Worm (Caenorhabditis elegans): Measurements from ENCODE around the gene ric-7.
"Not testable (repeated sequence)": the region's sequence is repeated elsewhere in the genome, so short reads cannot be mapped to it uniquely, and the experiment has no call there.

ric-7 gene

ce11 chrV:14005812-14006211 is at the start of gene ric-7:
Gene ric-7, minus strand, starts transcription at chrV:14005912.
- TF ChIP-seq ceh-19 (GFP tag; optimal IDR thresholded peaks at IDR 0.05) (no peak), hlh-6 (tag; optimal IDR thresholded peaks at IDR 0.05) (no peak), unc-3 (GFP tag; conservative IDR thresholded peaks at IDR 0.05) (no peak), unc-3 (tag; optimal IDR thresholded peaks at IDR 0.05) (no peak), K02D7.2 (tag; optimal IDR thresholded peaks at IDR 0.05) (no peak), K09A11.1 (tag; optimal IDR thresholded peaks at IDR 0.05; ENCODE audit: insufficient read depth) (no peak)

DNA sequence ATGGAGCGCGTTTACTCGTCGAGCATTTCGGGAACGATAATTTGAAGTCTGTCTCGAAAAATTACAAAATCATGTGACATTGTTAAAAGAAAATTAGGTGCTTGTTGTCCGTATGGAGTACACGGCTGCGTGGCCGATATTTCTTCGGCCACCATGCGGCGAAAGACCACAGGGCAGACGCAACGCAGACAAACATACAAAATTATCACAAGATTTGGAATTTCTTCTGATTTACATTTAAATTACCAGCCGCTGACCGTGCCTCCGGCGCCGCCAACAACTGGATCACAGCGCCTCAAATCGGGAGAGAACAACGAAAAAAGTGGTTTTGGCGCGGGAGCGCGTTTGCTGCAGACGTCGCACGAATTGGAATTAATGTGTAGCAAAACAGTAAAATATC is 49.4 kb upstream of the ric-7 start:
- TF ChIP-seq nfya-1 (tag; optimal IDR thresholded peaks at IDR 0.05) (peak; percentile 37), fkh-6 (tag; optimal IDR thresholded peaks at IDR 0.05) (peak; percentile 50), dve-1 (tag; optimal IDR thresholded peaks at IDR 0.05) (peak; percentile 9), unc-42 (tag; optimal IDR thresholded peaks at IDR 0.05) (peak; percentile 66), fax-1 (tag; optimal IDR thresholded peaks at IDR 0.05) (peak; percentile 54), ref-2 (tag; optimal IDR thresholded peaks at IDR 0.05) (peak; percentile 91), ztf-16 (tag; optimal IDR thresholded peaks at IDR 0.05) (peak; percentile 16), hlh-6 (tag; optimal IDR thresholded peaks at IDR 0.05) (peak; percentile 62), mec-3 (tag; optimal IDR thresholded peaks at IDR 0.05; ENCODE audit: borderline replicate concordance) (peak; percentile 83), hlh-30 (tag; optimal IDR thresholded peaks at IDR 0.05; ENCODE audit: insufficient read depth) (peak; percentile 90), F13H6.1 (tag; optimal IDR thresholded peaks at IDR 0.05) (peak; percentile 53), ceh-14 (tag; optimal IDR thresholded peaks at IDR 0.05) (peak; percentile 65), pqm-1 (tag; optimal IDR thresholded peaks at IDR 0.05) (peak; percentile 44), C08G9.2 (tag; optimal IDR thresholded peaks at IDR 0.05) (peak; percentile 99), tbx-7 (tag; optimal IDR thresholded peaks at IDR 0.05) (peak; percentile 91), dmd-4 (tag; optimal IDR thresholded peaks at IDR 0.05; ENCODE audit: borderline replicate concordance) (peak; percentile 43), ceh-31 (tag; optimal IDR thresholded peaks at IDR 0.05) (peak; percentile 92), ceh-34 (tag; optimal IDR thresholded peaks at IDR 0.05) (peak; percentile 3), lim-6 (tag; optimal IDR thresholded peaks at IDR 0.05) (peak; percentile 35), elt-2 (tag; optimal IDR thresholded peaks at IDR 0.05) (peak; percentile 58), ets-4 (tag; optimal IDR thresholded peaks at IDR 0.05) (peak; percentile 97), ceh-2 (tag; optimal IDR thresholded peaks at IDR 0.05) (peak; percentile 92), ceh-18 (tag; optimal IDR thresholded peaks at IDR 0.05) (peak; percentile 76), sdc-2 (tag; optimal IDR thresholded peaks at IDR 0.05) (peak; percentile 66), rnt-1 (tag; optimal IDR thresholded peaks at IDR 0.05) (peak; percentile 84), hlh-8 (tag; optimal IDR thresholded peaks at IDR 0.05) (peak; percentile 85), unc-3 (GFP tag; conservative IDR thresholded peaks at IDR 0.05) (0 out of 2 replicates have a peak, but pooled peaks have one; percentile 40), unc-55 (GFP tag; optimal IDR thresholded peaks at IDR 0.05) (peak; percentile 39), zip-5 (tag; optimal IDR thresholded peaks at IDR 0.05) (peak; percentile 75), tbx-2 (tag; optimal IDR thresholded peaks at IDR 0.05) (peak; percentile 91)
- TF ChIP-seq unc-3 (tag; optimal IDR thresholded peaks at IDR 0.05): not testable (repeated sequence)

DNA sequence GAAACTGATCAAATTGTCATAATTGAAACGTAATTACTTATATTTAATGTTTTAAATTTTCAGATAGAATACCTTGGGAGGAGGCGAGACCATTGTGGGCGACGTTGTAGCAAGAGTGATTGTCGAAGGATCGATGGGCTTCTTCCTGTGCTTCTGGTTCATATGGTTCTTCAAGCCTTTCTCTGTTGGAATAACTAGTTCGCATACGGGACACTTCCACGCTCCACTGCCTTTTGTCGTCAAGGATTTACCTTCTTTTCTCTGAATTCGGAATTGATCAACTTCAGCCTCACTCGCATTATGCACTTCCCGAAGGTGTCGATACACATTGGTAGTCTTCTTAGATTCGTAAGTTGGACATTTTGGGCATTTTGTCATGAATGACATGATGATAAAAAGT is 43.6 kb upstream of the ric-7 start, which contains the start of gene F58D12.1:
TSS of gene F58D12.1 (plus strand) at position 301 of the 400 bp plus-strand sequence.
- not testable (repeated sequence) for TF ChIP-seq ceh-6 (GFP tag; optimal IDR thresholded peaks at IDR 0.05); ceh-34 (tag; optimal IDR thresholded peaks at IDR 0.05); hlh-8 (tag; optimal IDR thresholded peaks at IDR 0.05)

DNA sequence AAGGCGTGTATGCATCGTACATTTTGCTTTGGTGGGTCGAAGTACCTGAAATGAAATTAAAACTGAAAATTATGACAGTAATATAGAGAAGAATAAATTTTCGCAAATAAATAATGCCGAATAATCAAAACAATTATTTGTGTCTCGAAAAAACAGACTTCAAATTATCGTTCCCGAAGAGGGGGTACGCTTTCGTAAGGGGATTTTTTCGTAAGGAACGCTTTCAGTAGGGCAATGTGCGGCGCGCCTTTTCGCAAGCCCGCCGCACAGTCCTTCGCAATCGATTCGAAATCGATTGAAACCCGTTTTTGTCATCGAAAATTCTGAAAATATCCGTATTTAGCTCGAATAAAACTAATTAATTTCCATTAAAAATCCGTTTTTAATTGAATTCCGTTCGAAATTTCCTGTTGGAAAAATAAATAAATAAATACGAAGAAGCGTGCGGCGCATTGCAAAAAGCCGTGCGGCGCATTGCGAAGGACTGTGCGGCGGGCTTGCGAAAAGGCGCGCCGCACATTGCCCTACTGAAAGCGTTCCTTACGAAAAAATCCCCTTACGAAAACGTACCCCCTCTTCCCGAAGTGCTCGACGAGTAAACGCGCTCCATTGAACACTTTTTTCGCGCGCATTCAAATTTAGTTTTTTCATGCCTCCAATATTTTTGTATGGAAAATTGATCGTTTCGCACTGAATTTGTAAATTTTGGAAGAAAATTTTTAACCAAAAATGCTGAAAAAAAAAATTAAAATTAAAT is 32.8 kb upstream of the ric-7 start, which contains the start of gene vps-39:
TSS of gene vps-39 (minus strand) at position 51 of the 757 bp plus-strand sequence.
- peak; percentile 11 for TF ChIP-seq hlh-13 (GFP tag; optimal IDR thresholded peaks at IDR 0.05)
- peak; percentile 27 for TF ChIP-seq ceh-34 (tag; optimal IDR thresholded peaks at IDR 0.05)
- TF ChIP-seq zip-5 (tag; optimal IDR thresholded peaks at IDR 0.05): peak; percentile 26
- peak; percentile 15 for TF ChIP-seq K09A11.1 (tag; optimal IDR thresholded peaks at IDR 0.05; ENCODE audit: insufficient read depth)
- peak; percentile 3 for TF ChIP-seq F13H6.1 (tag; optimal IDR thresholded peaks at IDR 0.05)
- peak; percentile 62 for TF ChIP-seq sox-2 (GFP tag; IDR thresholded peaks at IDR 0.05)
- TF ChIP-seq nfya-1 (tag; optimal IDR thresholded peaks at IDR 0.05): peak; percentile 31
- TF ChIP-seq ceh-31 (tag; optimal IDR thresholded peaks at IDR 0.05): peak; percentile 75
- TF ChIP-seq tbx-2 (tag; optimal IDR thresholded peaks at IDR 0.05): peak; percentile 50
- TF ChIP-seq ceh-45 (GFP tag; IDR thresholded peaks at IDR 0.05): peak; percentile 61; the same call in 1 of the 2 replicates
- peak; percentile 60 for TF ChIP-seq ceh-14 (tag; optimal IDR thresholded peaks at IDR 0.05)
- TF ChIP-seq madf-2 (tag; optimal IDR thresholded peaks at IDR 0.05): peak; percentile 13
- TF ChIP-seq ref-2 (tag; optimal IDR thresholded peaks at IDR 0.05): peak; percentile 52
- TF ChIP-seq C08G9.2 (tag; optimal IDR thresholded peaks at IDR 0.05): peak; percentile 20
- TF ChIP-seq unc-3 (GFP tag; conservative IDR thresholded peaks at IDR 0.05): 0 out of 2 replicates have a peak, but pooled peaks have one; percentile 22
- TF ChIP-seq unc-3 (tag; optimal IDR thresholded peaks at IDR 0.05): not testable (repeated sequence)
- peak; percentile 32 for TF ChIP-seq elt-2 (tag; optimal IDR thresholded peaks at IDR 0.05)
- TF ChIP-seq ttx-3 (tag; optimal IDR thresholded peaks at IDR 0.05): peak; percentile 0
- TF ChIP-seq ceh-2 (tag; optimal IDR thresholded peaks at IDR 0.05): peak; percentile 3

Data from whole organism, late embryonic.